Fruit fly (Drosophila melanogaster) whole organism, prepupa: ENCODE data around the gene Mnn1.

Experiments
- CG10669 ChIP-seq: fragments of 200-800 bp; sonication (Bioruptor generic); optimal IDR thresholded peaks from 3 replicates; lab custom pipeline; 2018; ENCODE audit warnings: missing biosample characterization, mild to moderate bottlenecking, missing genetic modification characterization, moderate library complexity
- CG16779 ChIP-seq: fragments of 200-800 bp; sonication (Bioruptor generic); optimal IDR thresholded peaks from 3 replicates; lab custom pipeline; 2017; ENCODE audit warnings: missing biosample characterization, mild to moderate bottlenecking, missing genetic modification characterization
- CG34406 ChIP-seq: fragments of 200-800 bp; sonication (Bioruptor generic); optimal IDR thresholded peaks from 3 replicates; lab custom pipeline; 2016; ENCODE audit warnings: missing biosample characterization, missing genetic modification characterization
- CG6808 ChIP-seq: fragments of 200-800 bp; sonication (Bioruptor generic); optimal IDR thresholded peaks from 3 replicates; lab custom pipeline; 2017; ENCODE audit warnings: missing biosample characterization, missing genetic modification characterization, mild to moderate bottlenecking, moderate library complexity, missing genetic modification reagents
- Eip78C ChIP-seq: fragments of 200-800 bp; sonication (Bioruptor generic); peaks from one replicate; lab custom pipeline; 2016; ENCODE audit warnings: missing biosample characterization, missing genetic modification characterization
- Eip93F ChIP-seq: fragments of 200-800 bp; sonication (Bioruptor generic); optimal IDR thresholded peaks from 2 replicates; lab custom pipeline; 2016; ENCODE audit warnings: missing biosample characterization, mild to moderate bottlenecking, missing genetic modification characterization
- Lpt ChIP-seq: fragments of 200-800 bp; sonication (Bioruptor generic); optimal IDR thresholded peaks from 3 replicates; lab custom pipeline; 2016; ENCODE audit warnings: missing biosample characterization, missing genetic modification characterization
- Sox102F ChIP-seq: fragments of 200-800 bp; sonication (Bioruptor generic); optimal IDR thresholded peaks from 2 replicates; lab custom pipeline; 2016; ENCODE audit warnings: missing biosample characterization, mild to moderate bottlenecking, missing genetic modification characterization
- Sox14 ChIP-seq: fragments of 200-800 bp; sonication (Bioruptor generic); optimal IDR thresholded peaks from 3 replicates; lab custom pipeline; 2016; ENCODE audit warnings: missing biosample characterization, missing genetic modification characterization
- fd59A ChIP-seq: fragments of 200-800 bp; sonication (Bioruptor generic); optimal IDR thresholded peaks from 2 replicates; lab custom pipeline; 2017; ENCODE audit warnings: missing biosample characterization, mild to moderate bottlenecking, missing genetic modification characterization, missing genetic modification reagents
- fkh ChIP-seq: fragments of 200-800 bp; sonication (Bioruptor generic); optimal IDR thresholded peaks from 3 replicates; lab custom pipeline; 2017; ENCODE audit warnings: missing biosample characterization, mild to moderate bottlenecking, missing genetic modification characterization, moderate library complexity
- lz ChIP-seq: fragments of 200-800 bp; sonication (Bioruptor generic); optimal IDR thresholded peaks from 3 replicates; lab custom pipeline; 2016; ENCODE audit warnings: missing biosample characterization, missing genetic modification characterization
- ss ChIP-seq, 2 experiments: fragments of 200-800 bp; sonication (Bioruptor generic); optimal IDR thresholded peaks; 2 replicates in 1 of 2; 3 replicates in 1 of 2; lab custom pipeline; 2017 to 2018; ENCODE audit warnings: mild to moderate bottlenecking in 2 of 2, missing biosample characterization in 2 of 2, missing genetic modification characterization in 2 of 2, moderate library complexity in 1 of 2
- vri ChIP-seq: fragments of 200-800 bp; sonication (Bioruptor generic); optimal IDR thresholded peaks from 3 replicates; lab custom pipeline; 2016; ENCODE audit warnings: missing biosample characterization, mild to moderate bottlenecking, missing genetic modification characterization

dm6 chr2L:7060751-7061150, 4.7 kb downstream of the Mnn1 start, which contains the start of gene Mst27D:
- TF ChIP-seq CG10669 (GFP tag; lab: Kevin White, UChicago) (no peak), Sox14 (no peak), vri (GFP tag; lab: Kevin White, UChicago) (no peak), fkh (GFP tag; lab: Kevin White, UChicago) (no peak), CG6808 (GFP tag; lab: Kevin White, UChicago) (no peak), Lpt (GFP tag; lab: Kevin White, UChicago) (no peak), CG34406 (no peak), lz (GFP tag; lab: Kevin White, UChicago) (no peak), CG16779 (tag; lab: Kevin White, UChicago) (no peak), Eip78C (GFP tag; lab: Kevin White, UChicago) (no peak), Sox102F (GFP tag; lab: Kevin White, UChicago) (no peak), ss (GFP tag; optimal IDR thresholded peaks at IDR 0.05; lab: Kevin White, UChicago) (no peak), Eip93F (no peak), fd59A (GFP tag; lab: Kevin White, UChicago) (no peak)
